Fruit fly (Drosophila melanogaster) whole organism, adult: ENCODE results near the gene smal.

Experiments used
- CG11617 ChIP-seq: fragments of 200-800 bp; sonication (Bioruptor generic); optimal IDR thresholded peaks from 2 replicates; lab custom pipeline; 2017; ENCODE audit warnings: mild to moderate bottlenecking, missing biosample characterization, missing genetic modification reagents, missing genetic modification characterization
- CG12768 ChIP-seq: fragments of 200-800 bp; sonication (Bioruptor generic); optimal IDR thresholded peaks from 2 replicates; lab custom pipeline; 2017; ENCODE audit warnings: missing biosample characterization, missing genetic modification characterization, mild to moderate bottlenecking, moderate library complexity, missing genetic modification reagents
- CG14711 ChIP-seq: fragments of 200-800 bp; sonication (Bioruptor generic); optimal IDR thresholded peaks from 2 replicates; lab custom pipeline; 2018; ENCODE audit warnings: missing biosample characterization, mild to moderate bottlenecking, missing genetic modification characterization, moderate library complexity
- CG1620 ChIP-seq: fragments of 200-800 bp; sonication (Bioruptor generic); optimal IDR thresholded peaks from 2 replicates; lab custom pipeline; 2016; ENCODE audit warnings: missing biosample characterization, missing genetic modification characterization
- CG33017 ChIP-seq: fragments of 200-800 bp; sonication (Bioruptor generic); optimal IDR thresholded peaks from 2 replicates; lab custom pipeline; 2018; ENCODE audit warnings: missing biosample characterization, mild to moderate bottlenecking, missing genetic modification characterization, moderate library complexity
- CG5204 ChIP-seq: fragments of 200-800 bp; sonication (Bioruptor generic); optimal IDR thresholded peaks from 2 replicates; lab custom pipeline; 2016; ENCODE audit warnings: missing biosample characterization, missing genetic modification characterization
- CG7045 ChIP-seq: fragments of 200-800 bp; sonication (Bioruptor generic); optimal IDR thresholded peaks from 2 replicates; lab custom pipeline; 2017; ENCODE audit warnings: missing biosample characterization, mild to moderate bottlenecking, missing genetic modification characterization
- CG7101 ChIP-seq: fragments of 200-800 bp; sonication (Bioruptor generic); optimal IDR thresholded peaks from 2 replicates; lab custom pipeline; 2018; ENCODE audit warnings: missing biosample characterization, mild to moderate bottlenecking, missing genetic modification characterization, moderate library complexity
- Clk ChIP-seq: fragments of 200-800 bp; sonication (Bioruptor generic); optimal IDR thresholded peaks from 2 replicates; lab custom pipeline; 2017; ENCODE audit warnings: missing biosample characterization, missing genetic modification characterization
- Crg-1 ChIP-seq: fragments of 200-800 bp; sonication (Bioruptor generic); optimal IDR thresholded peaks from 2 replicates; lab custom pipeline; 2016; ENCODE audit warnings: missing biosample characterization, missing genetic modification characterization
- Hr96 ChIP-seq: fragments of 200-800 bp; sonication (Bioruptor generic); optimal IDR thresholded peaks from 2 replicates; lab custom pipeline; 2016; ENCODE audit warnings: missing biosample characterization, missing genetic modification characterization
- Mnt ChIP-seq: fragments of 200-800 bp; sonication (Bioruptor generic); optimal IDR thresholded peaks from 2 replicates; lab custom pipeline; 2016; ENCODE audit warnings: missing biosample characterization, mild to moderate bottlenecking, missing genetic modification characterization
- bab1 ChIP-seq: fragments of 200-800 bp; sonication (Bioruptor generic); optimal IDR thresholded peaks from 3 replicates; lab custom pipeline; 2019; ENCODE audit warnings: missing biosample characterization, mild to moderate bottlenecking, missing genetic modification characterization, moderate library complexity
- cic ChIP-seq: fragments of 200-800 bp; sonication (Bioruptor generic); optimal IDR thresholded peaks from 2 replicates; lab custom pipeline; 2017; ENCODE audit warnings: missing biosample characterization, mild to moderate bottlenecking, missing genetic modification characterization, moderate library complexity
- cnc ChIP-seq, 2 experiments: fragments of >200 bp; optimal IDR thresholded peaks; 2 replicates each; lab custom pipeline; 2017
- kay ChIP-seq: fragments of 200-800 bp; sonication (Bioruptor generic); peaks from one replicate; lab custom pipeline; 2016; ENCODE audit warnings: missing biosample characterization, missing genetic modification characterization, borderline replicate concordance
- ovo ChIP-seq: fragments of 200-800 bp; sonication (Bioruptor generic); optimal IDR thresholded peaks from 2 replicates; lab custom pipeline; 2016; ENCODE audit warnings: missing biosample characterization, missing genetic modification characterization
- pad ChIP-seq: fragments of 200-800 bp; sonication (Bioruptor generic); optimal IDR thresholded peaks from 3 replicates; lab custom pipeline; 2017; ENCODE audit warnings: missing biosample characterization, missing genetic modification characterization, mild to moderate bottlenecking, moderate library complexity, missing genetic modification reagents
- tj ChIP-seq: fragments of 200-800 bp; sonication (Bioruptor generic); optimal IDR thresholded peaks from 3 replicates; lab custom pipeline; 2017; ENCODE audit warnings: missing biosample characterization, mild to moderate bottlenecking, missing genetic modification characterization, moderate library complexity
- toe ChIP-seq: fragments of 200-800 bp; sonication (Bioruptor generic); optimal IDR thresholded peaks from 2 replicates; lab custom pipeline; 2016; ENCODE audit warnings: missing biosample characterization, missing genetic modification characterization

The smal gene

DNA sequence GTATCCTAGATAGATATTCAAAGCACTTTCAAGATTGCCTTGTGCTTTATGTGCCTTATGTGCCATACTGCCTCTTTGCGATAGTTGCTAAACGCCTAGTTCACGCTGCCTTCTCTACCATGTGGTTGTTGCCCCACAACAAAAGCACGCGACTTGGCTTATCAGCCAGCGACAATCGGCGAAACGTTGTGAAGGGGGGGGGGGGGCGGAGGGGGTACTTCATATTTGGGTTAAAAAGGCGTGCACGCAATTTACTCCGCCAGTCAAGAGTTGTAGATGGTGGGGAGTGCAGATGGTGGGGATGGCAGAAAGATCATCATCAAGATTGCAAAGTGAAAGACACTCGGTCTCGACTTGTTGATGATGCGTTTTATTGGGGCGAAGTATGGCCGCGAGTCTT, 9.8 kb upstream of the smal start:
- no peak for TF ChIP-seq CG11617 (GFP tag; lab: Kevin White, UChicago)
- TF ChIP-seq Crg-1 (GFP tag; lab: Kevin White, UChicago) = no peak
- TF ChIP-seq CG7101 = no peak
- TF ChIP-seq toe (GFP tag; lab: Kevin White, UChicago) = no peak
- TF ChIP-seq bab1 (GFP tag; lab: Kevin White, UChicago) = no peak
- TF ChIP-seq CG1620 (GFP tag; lab: Kevin White, UChicago) = no peak
- no peak for TF ChIP-seq cnc (optimal IDR thresholded peaks at IDR 0.05; lab: Kevin White, UChicago)
- no peak for TF ChIP-seq tj
- no peak for TF ChIP-seq CG14711 (tag; lab: Kevin White, UChicago)
- TF ChIP-seq Hr96 = no peak
- TF ChIP-seq CG33017 (tag; lab: Kevin White, UChicago) = no peak
- no peak for TF ChIP-seq kay
- TF ChIP-seq CG12768 (GFP tag; lab: Kevin White, UChicago) = no peak
- no peak for TF ChIP-seq cic
- no peak for TF ChIP-seq pad (GFP tag; lab: Kevin White, UChicago)
- no peak for TF ChIP-seq CG7045
- TF ChIP-seq Clk = no peak
- no peak for TF ChIP-seq CG5204

DNA sequence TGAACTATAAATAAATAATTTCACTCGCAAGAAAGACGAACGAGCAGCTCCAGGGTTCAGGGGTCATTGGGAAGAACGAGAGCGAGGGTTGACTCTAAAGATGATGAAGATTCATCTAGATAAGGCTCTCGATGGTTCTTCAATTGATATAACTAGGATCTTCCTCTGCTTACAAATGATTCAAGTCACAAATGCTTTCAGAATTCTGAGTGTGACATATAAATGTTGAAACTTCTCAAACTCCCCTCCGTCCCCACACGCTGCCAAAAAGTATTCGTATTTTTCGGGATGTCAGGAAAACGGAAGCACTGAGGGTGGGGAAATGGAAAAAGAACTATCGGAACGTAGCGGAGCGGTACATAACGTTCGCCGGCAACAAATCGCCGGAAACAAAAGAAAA, 7.8 kb upstream of the smal start:
- TF ChIP-seq toe (GFP tag; lab: Kevin White, UChicago) = no peak
- TF ChIP-seq CG33017 (tag; lab: Kevin White, UChicago) = no peak
- TF ChIP-seq cnc (optimal IDR thresholded peaks at IDR 0.05; lab: Kevin White, UChicago) = no peak
- no peak for TF ChIP-seq tj
- TF ChIP-seq ovo (GFP tag; lab: Kevin White, UChicago) = no peak
- TF ChIP-seq Mnt (GFP tag; lab: Kevin White, UChicago) = no peak
- TF ChIP-seq CG7101 = no peak
- no peak for TF ChIP-seq Hr96
- TF ChIP-seq CG5204 = no peak

dm6 chr2L:6172996-6173395, 5.9 kb upstream of the smal start:
- TF ChIP-seq CG7045 (no peak), CG7101 (no peak), bab1 (GFP tag; lab: Kevin White, UChicago) (no peak), kay (no peak), CG11617 (GFP tag; lab: Kevin White, UChicago) (no peak), tj (no peak), CG12768 (GFP tag; lab: Kevin White, UChicago) (no peak), Mnt (GFP tag; lab: Kevin White, UChicago) (no peak), ovo (GFP tag; lab: Kevin White, UChicago) (no peak), CG5204 (no peak), cnc (optimal IDR thresholded peaks at IDR 0.05; lab: Kevin White, UChicago) (no peak), cic (no peak), Crg-1 (GFP tag; lab: Kevin White, UChicago) (no peak), pad (GFP tag; lab: Kevin White, UChicago) (no peak), Clk (no peak)

DNA sequence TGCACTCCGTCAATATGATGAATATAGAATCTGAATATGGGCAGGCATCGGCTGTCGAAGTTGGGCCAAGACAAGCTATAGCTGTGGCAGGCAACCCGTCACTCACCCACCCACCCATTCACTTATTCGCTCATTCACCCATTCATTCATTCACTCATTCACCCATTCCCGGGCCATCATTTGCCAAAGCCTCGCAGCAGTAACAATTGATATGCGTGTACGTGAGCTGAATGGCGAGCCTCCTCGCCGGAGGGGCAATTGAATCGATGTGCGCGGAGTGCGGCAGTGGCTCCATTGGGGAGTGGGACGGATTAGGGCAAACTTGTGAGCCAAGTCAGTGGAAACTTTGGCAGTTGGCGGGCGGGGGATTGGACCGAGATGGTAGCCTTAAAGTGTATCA, 2.5 kb upstream of the smal start:
- TF ChIP-seq Clk (no peak), toe (GFP tag; lab: Kevin White, UChicago) (no peak), CG1620 (GFP tag; lab: Kevin White, UChicago) (no peak), Crg-1 (GFP tag; lab: Kevin White, UChicago) (no peak), CG7101 (no peak), Hr96 (no peak), Mnt (GFP tag; lab: Kevin White, UChicago) (no peak), pad (GFP tag; lab: Kevin White, UChicago) (no peak), CG14711 (tag; lab: Kevin White, UChicago) (no peak)

- TF ChIP-seq kay (no peak), CG33017 (tag; lab: Kevin White, UChicago) (no peak), cnc (optimal IDR thresholded peaks at IDR 0.05; lab: Kevin White, UChicago) (no peak), CG7101 (no peak), Mnt (GFP tag; lab: Kevin White, UChicago) (no peak), tj (no peak), Crg-1 (GFP tag; lab: Kevin White, UChicago) (no peak), cic (no peak), Clk (no peak), CG1620 (GFP tag; lab: Kevin White, UChicago) (no peak), CG11617 (GFP tag; lab: Kevin White, UChicago) (no peak), toe (GFP tag; lab: Kevin White, UChicago) (no peak), Hr96 (no peak), CG14711 (tag; lab: Kevin White, UChicago) (no peak), pad (GFP tag; lab: Kevin White, UChicago) (no peak)
These were observed 1.8 kb upstream of the smal start for dm6 chr2L:6177141-6177540.

- TF ChIP-seq CG14711 (tag; lab: Kevin White, UChicago) (no peak), bab1 (GFP tag; lab: Kevin White, UChicago) (no peak), Clk (no peak), tj (no peak), CG12768 (GFP tag; lab: Kevin White, UChicago) (no peak), cic (no peak), toe (GFP tag; lab: Kevin White, UChicago) (no peak), CG11617 (GFP tag; lab: Kevin White, UChicago) (no peak), kay (no peak), Crg-1 (GFP tag; lab: Kevin White, UChicago) (no peak), CG7045 (no peak), Hr96 (no peak), CG1620 (GFP tag; lab: Kevin White, UChicago) (no peak), Mnt (GFP tag; lab: Kevin White, UChicago) (no peak), cnc (optimal IDR thresholded peaks at IDR 0.05; lab: Kevin White, UChicago) (no peak), ovo (GFP tag; lab: Kevin White, UChicago) (no peak), CG33017 (tag; lab: Kevin White, UChicago) (no peak), CG5204 (no peak)
These were observed 704 bp upstream of the smal start for dm6 chr2L:6178118-6178739.
